Fruit fly (Drosophila melanogaster) whole organism, embryonic: ENCODE measurements around the gene CG5181.

ENCODE experiments used
- CG10321 ChIP-seq: fragments of 200-800 bp; sonication (Bioruptor generic); IDR thresholded peaks from 2 replicates; pipeline ENCODE4 v1.3.6; 2022; ENCODE audit warnings: missing biosample characterization, missing genetic modification characterization
- CG11456 ChIP-seq: fragments of 200-800 bp; sonication (Bioruptor generic); IDR thresholded peaks from 3 replicates; pipeline ENCODE4 v1.3.6; 2022; ENCODE audit warnings: missing biosample characterization, missing genetic modification characterization
- CG12071 ChIP-seq: fragments of 200-800 bp; sonication (Bioruptor generic); optimal IDR thresholded peaks from 3 replicates; lab custom pipeline; 2018; ENCODE audit warnings: missing biosample characterization, mild to moderate bottlenecking, missing genetic modification characterization
- CG14710 ChIP-seq: fragments of 200-800 bp; sonication (Bioruptor generic); optimal IDR thresholded peaks from 3 replicates; lab custom pipeline; 2019; ENCODE audit warnings: missing biosample characterization, mild to moderate bottlenecking, missing genetic modification characterization, moderate library complexity
- CG16779 ChIP-seq: fragments of 200-800 bp; sonication (Bioruptor generic); IDR thresholded peaks from 2 replicates; pipeline ENCODE4 v1.3.6; 2022; ENCODE audit warnings: missing biosample characterization, missing genetic modification characterization
- CG16815 ChIP-seq: fragments of 200-800 bp; sonication (Bioruptor generic); optimal IDR thresholded peaks from 3 replicates; lab custom pipeline; 2017; ENCODE audit warnings: missing biosample characterization, mild to moderate bottlenecking, missing genetic modification characterization
- CG17385 ChIP-seq: fragments of 200-800 bp; sonication (Bioruptor generic); optimal IDR thresholded peaks from 3 replicates; lab custom pipeline; 2018; ENCODE audit warnings: missing biosample characterization, mild to moderate bottlenecking, missing genetic modification characterization
- CG17612 ChIP-seq: fragments of 200-800 bp; sonication (Bioruptor generic); IDR thresholded peaks from 2 replicates; pipeline ENCODE4 v1.3.6; 2022; ENCODE audit warnings: missing biosample characterization, missing genetic modification characterization
- CG18011 ChIP-seq: fragments of 200-800 bp; sonication (Bioruptor generic); optimal IDR thresholded peaks from 2 replicates; lab custom pipeline; 2017; ENCODE audit warnings: missing biosample characterization, missing genetic modification characterization, mild to moderate bottlenecking, moderate library complexity, missing genotype
- CG18619 ChIP-seq: fragments of 200-800 bp; sonication (Bioruptor generic); optimal IDR thresholded peaks from 3 replicates; lab custom pipeline; 2017; ENCODE audit warnings: missing biosample characterization, mild to moderate bottlenecking, missing genetic modification characterization
- CG2120 ChIP-seq: fragments of 200-800 bp; sonication (Bioruptor generic); optimal IDR thresholded peaks from 3 replicates; lab custom pipeline; 2016; ENCODE audit warnings: missing biosample characterization, missing genetic modification characterization
- CG2889 ChIP-seq: fragments of 200-800 bp; sonication (Bioruptor generic); IDR thresholded peaks from 3 replicates; pipeline ENCODE4 v1.3.6; 2022; ENCODE audit warnings: missing biosample characterization, missing genetic modification characterization
- CG31441 ChIP-seq: fragments of 200-800 bp; sonication (Bioruptor generic); IDR thresholded peaks from 2 replicates; pipeline ENCODE4 v1.3.6; 2022; ENCODE audit warnings: missing biosample characterization, missing genetic modification characterization
- CG3163 ChIP-seq: fragments of 200-800 bp; sonication (Bioruptor generic); optimal IDR thresholded peaks from 3 replicates; lab custom pipeline; 2016; ENCODE audit warnings: missing biosample characterization, missing genetic modification characterization
- CG3726 ChIP-seq: fragments of 200-800 bp; sonication (Bioruptor generic); IDR thresholded peaks from 3 replicates; pipeline ENCODE4, ENCODE4 v1.3.6; 2022; ENCODE audit warnings: missing biosample characterization, missing genetic modification characterization
- CG3995 ChIP-seq: fragments of 200-800 bp; sonication (Bioruptor generic); optimal IDR thresholded peaks from 3 replicates; lab custom pipeline; 2016; ENCODE audit warnings: missing biosample characterization, missing genetic modification characterization
- CG4282 ChIP-seq: fragments of 200-800 bp; sonication (Bioruptor generic); optimal IDR thresholded peaks from 2 replicates; lab custom pipeline; 2016; ENCODE audit warnings: missing biosample characterization, missing genetic modification characterization
- CG4328 ChIP-seq: fragments of 200-800 bp; sonication (Bioruptor generic); optimal IDR thresholded peaks from 3 replicates; lab custom pipeline; 2017; ENCODE audit warnings: missing biosample characterization, missing genetic modification reagents, missing genetic modification characterization
- CG6765 ChIP-seq: fragments of 200-800 bp; sonication (Bioruptor generic); optimal IDR thresholded peaks from 3 replicates; lab custom pipeline; 2017; ENCODE audit warnings: missing biosample characterization, mild to moderate bottlenecking, missing genetic modification characterization
- CG7357 ChIP-seq: fragments of 200-800 bp; sonication (Bioruptor generic); IDR thresholded peaks from 3 replicates; pipeline ENCODE4 v1.3.6; 2022; ENCODE audit warnings: missing biosample characterization, missing genetic modification characterization
- CG7745 ChIP-seq: fragments of 200-800 bp; sonication (Bioruptor generic); optimal IDR thresholded peaks from 2 replicates; lab custom pipeline; 2018; ENCODE audit warnings: missing biosample characterization, mild to moderate bottlenecking, missing genetic modification characterization, moderate library complexity
- CG8765 ChIP-seq: fragments of 200-800 bp; sonication (Bioruptor generic); IDR thresholded peaks from 2 replicates; pipeline ENCODE4 v1.3.6; 2022; ENCODE audit warnings: missing biosample characterization, missing genetic modification characterization
- CG9876 ChIP-seq: fragments of 200-800 bp; sonication (Bioruptor generic); optimal IDR thresholded peaks from 2 replicates; lab custom pipeline; 2016; ENCODE audit warnings: missing biosample characterization, missing genetic modification characterization
- E2f1 ChIP-seq: fragments of 200-800 bp; sonication (Bioruptor generic); IDR thresholded peaks from 2 replicates; pipeline ENCODE4 v1.3.6; 2022; ENCODE audit warnings: missing biosample characterization, missing genetic modification characterization
- ERR ChIP-seq: fragments of 200-800 bp; sonication (Bioruptor generic); optimal IDR thresholded peaks from 2 replicates; lab custom pipeline; 2016; ENCODE audit warnings: missing biosample characterization, missing genetic modification characterization
- Ets65A ChIP-seq: fragments of 200-800 bp; sonication (Bioruptor generic); peaks from one replicate; lab custom pipeline; 2016; ENCODE audit warnings: missing biosample characterization, missing genetic modification characterization
- HLH3B ChIP-seq: fragments of 200-800 bp; sonication (Bioruptor generic); IDR thresholded peaks from 2 replicates; pipeline ENCODE4 v1.3.6; 2022; ENCODE audit warnings: missing biosample characterization, missing genetic modification characterization
- HLHmδ ChIP-seq: fragments of 200-800 bp; sonication (Bioruptor generic); optimal IDR thresholded peaks from 2 replicates; lab custom pipeline; 2018; ENCODE audit warnings: missing biosample characterization, mild to moderate bottlenecking, missing genetic modification characterization, moderate library complexity
- Hr51 ChIP-seq, 2 experiments: fragments of 200-800 bp; sonication (Bioruptor generic); optimal IDR thresholded peaks; 2 replicates in 1 of 2; 3 replicates in 1 of 2; lab custom pipeline; 2016 to 2018; ENCODE audit warnings: missing biosample characterization in 2 of 2, missing genetic modification characterization in 2 of 2, mild to moderate bottlenecking in 1 of 2, moderate library complexity in 1 of 2
- Kr ChIP-seq: fragments of 200-800 bp; sonication (Bioruptor generic); optimal IDR thresholded peaks from 2 replicates; lab custom pipeline; 2017; ENCODE audit warnings: missing biosample characterization, mild to moderate bottlenecking, missing genetic modification characterization
- Lhr ChIP-seq: fragments of 200-800 bp; sonication (Bioruptor generic); optimal IDR thresholded peaks from 3 replicates; lab custom pipeline; 2017; ENCODE audit warnings: mild to moderate bottlenecking, missing biosample characterization, missing genetic modification reagents, missing genetic modification characterization
- NC2α ChIP-seq: fragments of 200-800 bp; sonication (Bioruptor generic); optimal IDR thresholded peaks from 2 replicates; lab custom pipeline; 2016; ENCODE audit warnings: missing biosample characterization, missing genetic modification characterization
- NC2β ChIP-seq: fragments of 200-800 bp; sonication (Bioruptor generic); optimal IDR thresholded peaks from 2 replicates; lab custom pipeline; 2016; ENCODE audit warnings: missing biosample characterization, missing genetic modification characterization
- PHDP ChIP-seq: fragments of 200-800 bp; sonication (Bioruptor generic); optimal IDR thresholded peaks from 3 replicates; lab custom pipeline; 2018; ENCODE audit warnings: missing biosample characterization, mild to moderate bottlenecking, missing genetic modification characterization, moderate library complexity
- Pdp1 ChIP-seq, 2 experiments: fragments of 200-800 bp; sonication (Bioruptor generic); optimal IDR thresholded peaks; 3 replicates each; lab custom pipeline; 2016; ENCODE audit warnings: missing biosample characterization in 2 of 2, missing genetic modification characterization in 2 of 2, mild to moderate bottlenecking in 1 of 2, moderate library complexity in 1 of 2
- Stat92E ChIP-seq, 3 experiments: fragments of >200 bp in 2 of 3; fragments of 200-800 bp in 1 of 3; sonication (Bioruptor generic) in 1 of 3; optimal IDR thresholded peaks; 2 replicates each; lab custom pipeline; 2017 to 2019; ENCODE audit warnings: missing biosample characterization in 3 of 3, missing genetic modification characterization in 3 of 3, mild to moderate bottlenecking in 1 of 3, moderate library complexity in 1 of 3
- Xrp1 ChIP-seq: fragments of 200-800 bp; sonication (Bioruptor generic); IDR thresholded peaks from 2 replicates; pipeline ENCODE4 v1.3.6; 2022; ENCODE audit warnings: missing biosample characterization, missing genetic modification characterization
- ab ChIP-seq: fragments of 200-800 bp; sonication (Bioruptor generic); optimal IDR thresholded peaks from 2 replicates; lab custom pipeline; 2016; ENCODE audit warnings: missing biosample characterization, missing genetic modification characterization
- bbx ChIP-seq: fragments of 200-800 bp; sonication (Bioruptor generic); IDR thresholded peaks from 2 replicates; pipeline ENCODE4 v1.3.6; 2022; ENCODE audit warnings: missing biosample characterization, missing genetic modification characterization; ENCODE audit not compliant: partially characterized antibody
- chn ChIP-seq: fragments of 200-800 bp; sonication (Bioruptor generic); optimal IDR thresholded peaks from 2 replicates; lab custom pipeline; 2016; ENCODE audit warnings: missing biosample characterization, missing genetic modification characterization
- crc ChIP-seq: fragments of 200-800 bp; sonication (Bioruptor generic); optimal IDR thresholded peaks from 2 replicates; lab custom pipeline; 2016; ENCODE audit warnings: missing biosample characterization, missing genetic modification characterization
- da ChIP-seq: fragments of 200-800 bp; sonication (Bioruptor generic); optimal IDR thresholded peaks from 2 replicates; lab custom pipeline; 2016; ENCODE audit warnings: missing biosample characterization, missing genetic modification characterization
- en ChIP-seq: fragments of 200-800 bp; sonication (Bioruptor generic); optimal IDR thresholded peaks from 2 replicates; lab custom pipeline; 2016; ENCODE audit warnings: missing biosample characterization, missing genetic modification characterization
- eve ChIP-seq, 2 experiments: fragments of >200 bp; optimal IDR thresholded peaks; 2 replicates each; lab custom pipeline; 2017; ENCODE audit warnings: missing biosample characterization in 2 of 2, missing genetic modification characterization in 2 of 2
- peb ChIP-seq: fragments of 200-800 bp; sonication (Bioruptor generic); IDR thresholded peaks from 2 replicates; pipeline ENCODE4 v1.3.6; 2022; ENCODE audit warnings: missing biosample characterization, missing genetic modification characterization
- pho ChIP-seq: fragments of 200-800 bp; sonication (Bioruptor generic); optimal IDR thresholded peaks from 2 replicates; lab custom pipeline; 2016; ENCODE audit warnings: missing biosample characterization, missing genetic modification characterization
- run ChIP-seq: fragments of 200-800 bp; sonication (Bioruptor generic); optimal IDR thresholded peaks from 3 replicates; lab custom pipeline; 2018; ENCODE audit warnings: missing biosample characterization, mild to moderate bottlenecking, missing genetic modification characterization
- so ChIP-seq: fragments of 200-800 bp; sonication (Bioruptor generic); IDR thresholded peaks from 3 replicates; pipeline ENCODE4 v1.3.6; 2022; ENCODE audit warnings: missing biosample characterization, missing genetic modification characterization
- tna ChIP-seq: fragments of 200-800 bp; sonication (Bioruptor generic); IDR thresholded peaks from 2 replicates; pipeline ENCODE4 v1.3.6; 2022; ENCODE audit warnings: missing biosample characterization, missing genetic modification characterization; ENCODE audit not compliant: partially characterized antibody
- tx ChIP-seq: fragments of 200-800 bp; sonication (Bioruptor generic); optimal IDR thresholded peaks from 2 replicates; lab custom pipeline; 2016; ENCODE audit warnings: missing biosample characterization, missing genetic modification characterization
- unc-4 ChIP-seq: fragments of 200-800 bp; sonication (Bioruptor generic); IDR thresholded peaks from 2 replicates; pipeline ENCODE4 v1.3.6; 2022; ENCODE audit warnings: missing biosample characterization, missing genetic modification characterization; ENCODE audit not compliant: partially characterized antibody

CG5181 gene

DNA sequence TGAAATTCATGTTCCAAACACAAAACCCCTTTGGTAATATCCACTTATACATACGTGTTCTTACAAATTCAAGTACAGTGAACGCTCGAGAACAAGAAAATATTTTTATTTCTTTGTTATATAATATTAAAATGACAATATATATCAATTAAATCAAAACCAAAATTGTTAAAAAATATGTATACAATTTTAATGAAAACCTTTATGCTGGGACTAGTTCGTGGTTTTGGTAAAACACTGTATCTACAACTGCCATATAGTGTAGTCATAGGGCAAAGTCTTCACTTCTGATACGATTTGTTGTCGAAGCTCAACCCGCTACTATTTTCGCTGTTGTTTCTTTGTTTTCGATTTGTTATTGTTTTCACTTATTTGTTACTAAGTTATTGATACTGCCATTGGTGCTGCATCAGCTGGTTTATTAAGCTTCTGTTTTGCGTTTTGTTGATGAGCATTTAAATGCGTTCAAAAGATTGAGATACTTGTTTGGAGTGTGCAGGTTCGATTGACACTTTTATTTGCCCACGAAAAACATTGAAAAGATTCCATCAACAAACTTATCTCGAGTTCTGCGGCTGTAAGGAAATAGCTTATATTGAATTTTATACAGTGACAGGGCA is 25.2 kb upstream of the CG5181 start (continued):
- TF ChIP-seq CG7745: no peak
- no peak for TF ChIP-seq CG18011 (GFP tag; lab: Kevin White, UChicago)
- peak; percentile 51; the same call in 1 of the 2 replicates for TF ChIP-seq E2f1 (GFP tag; lab: Robert Waterston, UW)
- TF ChIP-seq en: no peak
- TF ChIP-seq CG2889 (GFP tag; lab: Robert Waterston, UW): no peak
- no peak for TF ChIP-seq bbx (GFP tag; lab: Robert Waterston, UW)
- TF ChIP-seq Stat92E (GFP tag; optimal IDR thresholded peaks at IDR 0.05; lab: Kevin White, UChicago): no peak
- TF ChIP-seq HLH3B (GFP tag; lab: Robert Waterston, UW): peak; percentile 68
- no peak for TF ChIP-seq CG3995
- peak; percentile 2 for TF ChIP-seq CG6765 (GFP tag; lab: Kevin White, UChicago)
- TF ChIP-seq Xrp1 (GFP tag; lab: Robert Waterston, UW): peak; percentile 30; the same call in 1 of the 2 replicates
- no peak for TF ChIP-seq tx (GFP tag; lab: Kevin White, UChicago)
- no peak for TF ChIP-seq tna (GFP tag; lab: Robert Waterston, UW)
- TF ChIP-seq CG16815 (GFP tag; lab: Kevin White, UChicago): no peak
- TF ChIP-seq Kr: no peak
- TF ChIP-seq da (GFP tag; lab: Kevin White, UChicago): no peak
- no peak for TF ChIP-seq Pdp1 (GFP tag; optimal IDR thresholded peaks at IDR 0.05; lab: Kevin White, UChicago)
- TF ChIP-seq crc (GFP tag; lab: Kevin White, UChicago): no peak
- 0 out of 3 replicates have a peak, but pooled peaks have one; percentile 35 for TF ChIP-seq CG7357 (GFP tag; lab: Robert Waterston, UW)
- TF ChIP-seq CG31441: 0 out of 2 replicates have a peak, but pooled peaks have one; percentile 15
- peak; percentile 9 for TF ChIP-seq CG17385 (GFP tag; lab: Kevin White, UChicago)
- no peak for TF ChIP-seq peb (GFP tag; lab: Robert Waterston, UW)
- no peak for TF ChIP-seq Ets65A (GFP tag; lab: Kevin White, UChicago)
- no peak for TF ChIP-seq CG10321 (GFP tag; lab: Robert Waterston, UW)
- no peak for TF ChIP-seq NC2β (GFP tag; lab: Kevin White, UChicago)
- TF ChIP-seq PHDP: peak; percentile 43
- no peak for TF ChIP-seq ERR (GFP tag; lab: Kevin White, UChicago)
- no peak for TF ChIP-seq run
- TF ChIP-seq CG16779 (GFP tag; lab: Robert Waterston, UW): no peak
- no peak for TF ChIP-seq unc-4 (GFP tag; lab: Robert Waterston, UW)
- no peak for TF ChIP-seq eve (GFP tag; optimal IDR thresholded peaks at IDR 0.05; lab: Kevin White, UChicago)
- TF ChIP-seq so (GFP tag; lab: Robert Waterston, UW): no peak
- no peak for TF ChIP-seq NC2α (GFP tag; lab: Kevin White, UChicago)
- no peak for TF ChIP-seq CG17612 (GFP tag; lab: Robert Waterston, UW)
- TF ChIP-seq CG11456: no peak
- TF ChIP-seq CG14710: no peak
- no peak for TF ChIP-seq pho (GFP tag; lab: Kevin White, UChicago)
- TF ChIP-seq chn (GFP tag; lab: Kevin White, UChicago): no peak
- no peak for TF ChIP-seq CG3726 (GFP tag; lab: Robert Waterston, UW)
- no peak for TF ChIP-seq Lhr (GFP tag; lab: Kevin White, UChicago)
- no peak for TF ChIP-seq CG9876 (GFP tag; lab: Kevin White, UChicago)
- no peak for TF ChIP-seq ab (GFP tag; lab: Kevin White, UChicago)
- TF ChIP-seq HLHmδ (GFP tag; lab: Kevin White, UChicago): no peak
- peak in 1 of 2 experiments; percentile 28 for TF ChIP-seq Hr51 (GFP tag; optimal IDR thresholded peaks at IDR 0.05; lab: Kevin White, UChicago)
- peak; percentile 28 for TF ChIP-seq CG2120 (GFP tag; lab: Kevin White, UChicago)
- TF ChIP-seq CG12071 (GFP tag; lab: Kevin White, UChicago): no peak
- no peak for TF ChIP-seq CG8765
- no peak for TF ChIP-seq CG4282
- TF ChIP-seq CG3163 (GFP tag; lab: Kevin White, UChicago): no peak
- no peak for TF ChIP-seq CG4328 (GFP tag; lab: Kevin White, UChicago)
- TF ChIP-seq CG18619 (GFP tag; lab: Kevin White, UChicago): no peak
